Worm (Caenorhabditis elegans) whole organism, dauer: ENCODE results near the gene sdn-1.
A peak's percentile ranks its signal among the peaks of the same experiment; 100 is the strongest.

ENCODE experiments used
- unc-62 ChIP-seq: sonication (generic microtip); optimal IDR thresholded peaks from 2 replicates; lab custom pipeline; 2017; ENCODE audit warnings: missing biosample characterization, missing genetic modification reagents, missing genetic modification characterization

sdn-1 gene

DNA sequence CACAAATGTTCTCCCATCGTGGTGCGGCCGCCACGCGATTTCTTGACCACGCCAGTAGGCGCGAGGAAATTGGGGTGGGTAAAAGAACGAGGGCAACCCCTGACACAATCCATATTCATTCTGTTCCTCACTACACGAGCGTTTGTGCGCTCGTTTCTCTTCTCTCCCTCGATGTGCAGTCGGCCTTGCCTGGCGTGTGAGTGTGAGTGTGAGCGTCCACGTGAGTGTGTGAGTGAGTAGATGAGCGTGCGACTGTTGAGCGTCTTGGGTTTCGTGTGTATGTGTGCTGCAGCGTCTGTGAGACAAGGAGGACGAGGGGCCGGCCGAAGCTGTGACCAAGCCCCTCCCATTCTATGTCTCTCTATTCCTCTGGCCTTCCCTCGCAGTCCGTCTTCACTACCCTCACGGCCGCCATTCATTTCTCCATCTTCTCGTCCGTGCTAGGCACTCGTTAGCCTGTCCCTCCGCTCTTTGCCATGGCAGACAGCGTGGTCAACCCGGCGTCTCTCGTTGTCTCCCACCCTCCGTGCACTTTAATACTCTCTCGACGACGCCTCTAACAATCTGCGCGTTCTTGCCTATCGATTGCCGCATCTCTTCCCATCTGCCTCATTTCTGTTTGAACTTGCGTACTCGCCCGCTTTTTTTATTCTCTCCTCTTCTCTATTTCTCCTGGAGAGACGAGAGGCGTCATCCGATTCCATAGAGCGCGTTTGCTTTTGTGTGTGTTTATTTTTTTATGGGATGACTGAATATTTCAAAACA is 24.6 kb downstream of the sdn-1 start:
- peak; percentile 41 for TF ChIP-seq unc-62 (GFP tag; lab: Kevin White, UChicago)

DNA sequence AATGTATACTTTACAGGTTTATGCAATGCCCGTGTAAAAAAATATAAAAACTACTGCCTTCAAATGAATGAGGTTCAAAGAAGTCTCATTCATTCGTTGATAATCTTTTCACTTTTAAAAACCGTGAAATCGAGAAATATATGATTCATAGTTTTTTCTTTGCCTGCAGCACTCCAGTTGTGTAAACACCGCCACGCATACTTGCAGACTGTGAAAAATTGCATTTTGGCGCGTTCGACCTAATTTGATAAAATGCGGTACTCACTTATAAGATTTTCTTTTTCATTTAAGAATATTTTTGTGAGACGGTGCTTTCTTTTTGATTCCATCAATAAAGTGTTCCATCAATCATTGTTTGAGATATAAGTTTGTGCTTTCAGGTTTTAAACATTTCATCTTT is 26.4 kb downstream of the sdn-1 start:
- TF ChIP-seq unc-62 (GFP tag; lab: Kevin White, UChicago) = no peak

DNA sequence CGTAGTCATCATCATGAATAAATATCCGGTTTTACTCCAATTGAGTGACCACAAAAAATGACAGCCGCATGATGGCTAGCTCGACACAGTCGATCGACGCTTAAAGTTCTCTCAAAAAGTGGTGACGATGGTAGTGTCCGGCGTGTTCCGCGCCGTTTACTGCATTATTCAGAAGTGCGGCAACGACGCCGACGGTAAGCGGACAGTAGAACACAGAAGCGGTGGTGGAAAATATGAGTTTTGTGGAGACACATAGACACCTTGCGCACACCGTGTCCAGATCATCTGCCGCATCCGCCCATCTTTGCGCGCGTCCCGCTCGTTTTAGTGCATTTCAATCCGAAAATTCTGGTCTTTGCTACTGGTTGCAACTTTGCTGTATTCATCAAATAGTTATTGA is 33.9 kb downstream of the sdn-1 start, which contains the start of gene F59F5.7:
Gene F59F5.7 (plus strand): TSS at position 301 of the 400 bp plus-strand sequence.
- TF ChIP-seq unc-62 (GFP tag; lab: Kevin White, UChicago) = no peak

DNA sequence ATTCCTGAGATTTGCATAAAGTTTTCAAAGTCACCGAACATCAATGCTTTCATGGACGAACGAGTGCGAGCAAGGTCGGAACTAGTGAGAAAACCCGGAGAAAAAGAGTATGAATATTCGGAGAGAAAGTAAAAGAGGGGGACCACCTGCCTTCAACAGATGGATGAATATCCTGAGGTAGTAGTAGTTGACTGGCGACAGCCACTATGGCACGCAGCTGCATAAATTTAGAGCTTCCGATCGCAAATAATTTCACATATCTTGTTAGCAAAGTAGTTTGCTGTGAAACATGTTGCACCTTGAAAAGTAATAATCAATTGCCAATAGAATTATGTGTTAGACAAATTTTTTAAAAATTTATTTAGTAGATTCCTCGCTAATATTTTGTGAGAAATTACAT is 36.4 kb downstream of the sdn-1 start:
- TF ChIP-seq unc-62 (GFP tag; lab: Kevin White, UChicago) = no peak

DNA sequence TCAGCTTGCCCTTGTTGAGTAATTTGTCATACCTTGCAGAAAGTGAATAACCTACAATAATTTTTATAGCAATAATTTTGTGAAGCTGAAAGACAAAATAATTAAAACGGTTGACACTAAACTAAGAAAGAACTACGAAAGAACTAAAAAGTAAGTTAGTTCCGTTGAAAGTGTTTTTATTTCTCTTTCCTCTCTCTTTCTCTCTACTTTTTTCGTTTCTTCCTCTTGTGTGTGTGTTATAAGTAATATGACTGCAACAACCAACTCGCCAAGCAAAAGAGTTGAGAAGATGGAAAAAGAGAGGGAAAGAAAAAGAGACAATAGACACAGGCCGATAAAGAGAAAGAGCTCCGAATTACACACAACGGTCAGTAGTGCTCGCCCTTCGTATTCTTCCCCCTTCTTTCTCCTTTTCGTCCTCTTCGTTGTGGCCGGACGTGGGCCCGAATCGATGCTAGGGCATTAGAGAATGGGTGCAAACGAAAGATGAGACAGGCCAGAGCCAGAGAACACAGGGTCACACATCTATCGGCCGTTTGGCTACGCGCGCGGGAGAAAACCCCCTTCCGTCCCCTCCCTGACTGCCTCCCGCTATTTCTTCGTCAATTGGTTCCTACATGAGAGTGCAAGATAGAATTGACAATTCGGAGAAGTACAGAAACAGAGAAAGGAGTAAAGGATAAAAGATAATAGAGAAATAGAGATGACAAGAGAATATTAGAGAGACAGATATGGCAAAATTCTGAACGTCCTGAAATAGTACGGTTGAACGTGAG is 37.8 kb downstream of the sdn-1 start, which contains the start of gene syd-2:
Gene syd-2 (minus strand): TSS at position 51 of the 776 bp plus-strand sequence.
- no peak for TF ChIP-seq unc-62 (GFP tag; lab: Kevin White, UChicago)

DNA sequence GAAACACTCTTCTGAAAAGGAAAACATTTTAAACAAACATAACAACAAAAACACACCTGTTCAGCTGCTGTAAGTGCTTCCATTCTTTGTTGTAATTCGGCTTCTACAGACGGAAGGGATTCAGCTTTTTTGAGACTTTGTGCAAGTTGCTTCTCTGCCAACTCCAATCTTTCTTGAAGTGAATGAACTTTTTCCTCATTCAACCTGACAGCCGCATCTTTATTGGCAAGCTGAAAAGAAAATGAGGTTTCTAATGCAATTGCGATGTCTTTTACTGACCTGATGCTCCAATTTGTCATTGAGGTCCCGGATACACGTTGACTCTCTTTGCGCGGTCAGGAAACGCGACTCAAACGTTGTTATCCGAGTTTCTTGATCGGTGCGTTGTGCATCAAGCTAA is 40.1 kb downstream of the sdn-1 start:
- no peak for TF ChIP-seq unc-62 (GFP tag; lab: Kevin White, UChicago)

DNA sequence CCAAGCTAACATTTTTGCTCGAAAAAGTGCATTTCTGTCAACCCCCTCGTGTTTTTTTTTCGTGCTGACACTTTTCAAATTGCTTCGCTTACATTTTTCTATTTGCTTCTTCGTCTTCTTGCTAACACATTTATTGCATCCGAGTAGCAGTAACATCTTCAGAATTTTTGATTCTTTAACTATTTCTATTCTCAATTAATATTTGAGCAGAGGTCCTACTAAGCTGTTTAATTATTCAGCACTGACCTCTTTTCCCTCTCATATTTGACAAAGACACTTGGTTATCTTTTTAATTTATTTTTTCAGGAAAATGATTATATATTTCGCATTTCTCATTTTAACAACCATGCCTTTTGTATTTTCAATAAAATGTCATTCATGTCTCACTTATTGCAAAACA is 47.4 kb downstream of the sdn-1 start, which contains the start of gene F59F5.5:
Gene F59F5.5 (plus strand): TSS at position 301 of the 400 bp plus-strand sequence.
- no peak for TF ChIP-seq unc-62 (GFP tag; lab: Kevin White, UChicago)

DNA sequence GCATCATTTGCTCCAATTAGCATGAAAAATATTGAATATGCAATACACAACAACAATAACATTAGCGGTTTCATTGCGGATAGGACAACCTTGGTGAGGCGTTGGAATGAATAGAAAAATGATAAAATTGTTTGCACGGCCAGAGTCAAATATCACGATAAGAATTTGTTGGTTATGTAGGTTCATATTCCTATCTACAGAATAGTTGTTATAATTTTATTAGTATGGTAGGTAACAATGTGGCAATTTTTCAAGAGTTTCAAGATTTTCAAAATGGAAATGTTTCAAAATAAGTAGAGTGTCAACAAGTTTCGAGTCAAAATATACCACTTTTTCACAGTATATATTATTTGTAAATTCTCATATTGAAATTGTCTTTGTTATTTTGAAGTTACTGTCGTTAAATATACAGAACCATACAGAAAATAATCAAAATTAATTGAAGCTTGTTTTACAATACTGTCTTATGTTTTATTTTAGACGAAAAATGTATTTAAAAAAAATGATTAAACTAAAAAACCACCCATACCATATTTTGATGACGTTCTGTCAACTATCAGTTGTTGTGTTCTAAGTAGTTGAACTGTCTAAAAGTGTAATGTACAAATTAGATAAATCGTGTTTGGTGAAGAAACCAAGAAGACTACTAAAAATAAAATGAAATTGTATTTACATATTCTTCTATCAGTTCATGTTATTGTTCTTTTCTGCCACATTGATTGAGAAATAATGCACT is 50.7 kb downstream of the sdn-1 start, which contains the start of the genes F59F5.3 and F59F5.4:
Gene F59F5.3 (minus strand): TSS at position 101 of the 736 bp plus-strand sequence.
Gene F59F5.4 (plus strand): TSS at position 686 of the 736 bp plus-strand sequence.
- TF ChIP-seq unc-62 (GFP tag; lab: Kevin White, UChicago) = no peak

DNA sequence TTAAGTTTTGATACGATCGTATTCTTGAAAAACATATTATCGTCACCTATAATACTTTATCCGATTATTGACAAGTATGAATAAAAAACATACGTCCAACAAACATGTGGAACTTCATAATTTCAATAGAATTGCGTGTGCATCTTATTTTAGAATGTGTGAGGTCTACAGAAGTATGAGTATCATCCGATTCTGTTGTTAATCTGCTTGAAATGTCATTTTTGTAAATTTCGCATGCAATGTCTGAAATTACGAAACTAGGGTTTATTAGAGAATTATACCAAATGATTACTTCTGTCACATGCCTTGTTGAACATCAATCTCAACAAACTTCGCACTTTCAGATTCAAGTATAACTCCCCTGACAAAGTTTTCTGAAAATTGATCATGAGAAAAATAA is 51.3 kb downstream of the sdn-1 start:
- no peak for TF ChIP-seq unc-62 (GFP tag; lab: Kevin White, UChicago)
